Fruit fly (Drosophila melanogaster): ENCODE measurements around the gene heca.

heca gene

dm6 chr3R:30296035-30296434 lies 18.3 kb downstream of the heca start (continued):
- TF ChIP-seq CG6808 (GFP tag; optimal IDR thresholded peaks at IDR 0.05), result peak; percentile 90
- peak; percentile 93 for TF ChIP-seq Sox15 (GFP tag; optimal IDR thresholded peaks at IDR 0.05)
- TF ChIP-seq CG10631 (GFP tag; optimal IDR thresholded peaks at IDR 0.05), result peak; percentile 95
- TF ChIP-seq fd85E (GFP tag; optimal IDR thresholded peaks at IDR 0.05), result peak; percentile 89
- TF ChIP-seq Eip75B (GFP tag; optimal IDR thresholded peaks at IDR 0.05), result peak; percentile 94
- TF ChIP-seq Hr4 (GFP tag; optimal IDR thresholded peaks at IDR 0.05), result peak; percentile 97
- TF ChIP-seq fkh (GFP tag; optimal IDR thresholded peaks at IDR 0.05), result no peak
- peak; percentile 97 for TF ChIP-seq CG34406 (GFP tag; optimal IDR thresholded peaks at IDR 0.05)
- peak; percentile 97 for TF ChIP-seq CG6276 (GFP tag; optimal IDR thresholded peaks at IDR 0.05)
- peak; percentile 97 for TF ChIP-seq CG3919 (GFP tag; optimal IDR thresholded peaks at IDR 0.05)
- peak; percentile 95 for TF ChIP-seq Sox14 (GFP tag; optimal IDR thresholded peaks at IDR 0.05)
- peak; percentile 97 for TF ChIP-seq OdsH (GFP tag; optimal IDR thresholded peaks at IDR 0.05)
- peak; percentile 94 for TF ChIP-seq svp (GFP tag)
- TF ChIP-seq CG7368 (GFP tag; optimal IDR thresholded peaks at IDR 0.05), result peak; percentile 83
- peak; percentile 96 for TF ChIP-seq Eip78C (GFP tag)
- peak; percentile 96 for TF ChIP-seq CG11762 (GFP tag; optimal IDR thresholded peaks at IDR 0.05; ENCODE audit: insufficient read depth)
- peak; percentile 94 for TF ChIP-seq Hr39 (GFP tag; optimal IDR thresholded peaks at IDR 0.05)
- peak; percentile 77 for TF ChIP-seq CG9139 (GFP tag; optimal IDR thresholded peaks at IDR 0.05)
- peak; percentile 90 for TF ChIP-seq Ets21C (GFP tag; optimal IDR thresholded peaks at IDR 0.05)
- TF ChIP-seq Gug (GFP tag; IDR thresholded peaks at IDR 0.05), result peak; percentile 96
- TF ChIP-seq CG32006 (GFP tag; optimal IDR thresholded peaks at IDR 0.05), result peak; percentile 98
- TF ChIP-seq Met (GFP tag; optimal IDR thresholded peaks at IDR 0.05), result peak; percentile 84
- peak; percentile 25 for TF ChIP-seq Hr38 (GFP tag; optimal IDR thresholded peaks at IDR 0.05)
- peak; percentile 97 for TF ChIP-seq esn (GFP tag; optimal IDR thresholded peaks at IDR 0.05)

dm6 chr3R:30296840-30297239 lies 19.1 kb downstream of the heca start:
- TF ChIP-seq CG10669 (GFP tag; optimal IDR thresholded peaks at IDR 0.05) (no peak), ss (GFP tag; optimal IDR thresholded peaks at IDR 0.05) (no peak), Hr38 (GFP tag; optimal IDR thresholded peaks at IDR 0.05) (no peak), eg (GFP tag; IDR thresholded peaks at IDR 0.05) (peak; percentile 38; the same call in 1 of the 3 replicates), Ets21C (GFP tag; optimal IDR thresholded peaks at IDR 0.05) (no peak), CG3919 (GFP tag; optimal IDR thresholded peaks at IDR 0.05) (no peak)

- no peak for TF ChIP-seq dac (GFP tag; optimal IDR thresholded peaks at IDR 0.05)
- TF ChIP-seq Blimp-1 (GFP tag; optimal IDR thresholded peaks at IDR 0.05), result no peak
- TF ChIP-seq Gug (GFP tag; IDR thresholded peaks at IDR 0.05), result no peak
- no peak for TF ChIP-seq topi (GFP tag; optimal IDR thresholded peaks at IDR 0.05)
- TF ChIP-seq Sox15 (GFP tag; optimal IDR thresholded peaks at IDR 0.05), result no peak
- no peak for TF ChIP-seq CG32006 (GFP tag; optimal IDR thresholded peaks at IDR 0.05)
- TF ChIP-seq CG3919 (GFP tag; optimal IDR thresholded peaks at IDR 0.05), result no peak
- TF ChIP-seq ss (GFP tag; optimal IDR thresholded peaks at IDR 0.05), result peak in 1 of 2 experiments; percentile 34
- TF ChIP-seq OdsH (GFP tag; optimal IDR thresholded peaks at IDR 0.05), result no peak
- TF ChIP-seq CG11902 (GFP tag; optimal IDR thresholded peaks at IDR 0.05), result no peak
- TF ChIP-seq fkh (GFP tag; optimal IDR thresholded peaks at IDR 0.05), result no peak
- no peak for TF ChIP-seq cyc (GFP tag; optimal IDR thresholded peaks at IDR 0.05)
- no peak for TF ChIP-seq pdm3 (GFP tag; optimal IDR thresholded peaks at IDR 0.05)
- TF ChIP-seq salr (GFP tag; optimal IDR thresholded peaks at IDR 0.05), result no peak
- TF ChIP-seq CG31627 (GFP tag; optimal IDR thresholded peaks at IDR 0.05), result no peak
- no peak for TF ChIP-seq CG11762 (GFP tag; optimal IDR thresholded peaks at IDR 0.05; ENCODE audit: insufficient read depth)
- TF ChIP-seq Eip93F (GFP tag; optimal IDR thresholded peaks at IDR 0.05), result no peak
- TF ChIP-seq fd59A (GFP tag; optimal IDR thresholded peaks at IDR 0.05), result no peak
- TF ChIP-seq Eip75B (GFP tag; optimal IDR thresholded peaks at IDR 0.05), result no peak
- no peak for TF ChIP-seq CG7368 (GFP tag; optimal IDR thresholded peaks at IDR 0.05)
- TF ChIP-seq svp (GFP tag), result peak; percentile 85
- no peak for TF ChIP-seq fd85E (GFP tag; optimal IDR thresholded peaks at IDR 0.05)
- TF ChIP-seq spab (GFP tag; optimal IDR thresholded peaks at IDR 0.05), result no peak
- TF ChIP-seq CG34406 (GFP tag; optimal IDR thresholded peaks at IDR 0.05), result no peak
- peak; percentile 83 for TF ChIP-seq vri (GFP tag; optimal IDR thresholded peaks at IDR 0.05)
- TF ChIP-seq Sox102F (GFP tag; optimal IDR thresholded peaks at IDR 0.05), result peak; percentile 21
- TF ChIP-seq eg (GFP tag; IDR thresholded peaks at IDR 0.05), result no peak
- TF ChIP-seq acj6 (GFP tag; optimal IDR thresholded peaks at IDR 0.05), result no peak
- TF ChIP-seq CG6163 (GFP tag; IDR thresholded peaks at IDR 0.05), result 0 out of 3 replicates have a peak, but pooled peaks have one; percentile 13
- no peak for TF ChIP-seq Lpt (GFP tag; optimal IDR thresholded peaks at IDR 0.05)
- TF ChIP-seq Met (GFP tag; optimal IDR thresholded peaks at IDR 0.05), result peak; percentile 11
- no peak for TF ChIP-seq CG4318 (GFP tag; optimal IDR thresholded peaks at IDR 0.05)
- TF ChIP-seq Sox14 (GFP tag; optimal IDR thresholded peaks at IDR 0.05), result peak; percentile 57
- TF ChIP-seq CG1621 (tag; optimal IDR thresholded peaks at IDR 0.05), result no peak
- TF ChIP-seq CG6276 (GFP tag; optimal IDR thresholded peaks at IDR 0.05), result no peak
- TF ChIP-seq lz (GFP tag; optimal IDR thresholded peaks at IDR 0.05), result no peak
Measured at dm6 chr3R:30297652-30298051, 19.9 kb downstream of the heca start.

All from whole organism, prepupa.